Fruit fly (Drosophila melanogaster): ENCODE data around the gene pns.
A peak's percentile ranks its signal among the peaks of the same experiment; 100 is the strongest.

DNA sequence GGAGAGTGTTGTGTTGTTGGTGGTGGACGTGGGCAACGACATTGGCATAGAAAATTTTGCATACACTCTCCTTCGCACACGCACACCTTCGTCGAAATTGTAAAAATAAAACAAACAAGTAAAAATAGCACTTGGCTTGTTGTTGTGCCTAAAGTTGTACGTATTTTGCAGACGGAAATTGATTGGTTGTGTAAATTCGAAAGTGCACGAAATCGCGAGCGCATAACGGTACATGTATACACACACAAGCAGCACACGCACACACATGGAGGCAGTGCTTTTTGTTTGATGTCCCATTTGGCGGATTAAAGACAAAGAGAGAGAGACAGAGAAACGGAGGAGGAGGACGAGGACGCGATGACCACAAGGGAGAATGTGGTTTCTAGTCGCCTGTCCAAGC lies 416 bp downstream of the pns start:
- no peak for TF ChIP-seq tj (GFP tag; optimal IDR thresholded peaks at IDR 0.05)
- no peak for TF ChIP-seq Mnt (GFP tag; optimal IDR thresholded peaks at IDR 0.05)
- no peak for TF ChIP-seq CG33017 (tag; optimal IDR thresholded peaks at IDR 0.05)
- TF ChIP-seq CG12768 (GFP tag; optimal IDR thresholded peaks at IDR 0.05) = no peak
- TF ChIP-seq toe (GFP tag; optimal IDR thresholded peaks at IDR 0.05) = no peak
- no peak for TF ChIP-seq Clk (GFP tag; optimal IDR thresholded peaks at IDR 0.05)
- TF ChIP-seq CG14711 (tag; optimal IDR thresholded peaks at IDR 0.05) = no peak
- TF ChIP-seq ovo (GFP tag; optimal IDR thresholded peaks at IDR 0.05) = peak; percentile 88
- TF ChIP-seq pad (GFP tag; optimal IDR thresholded peaks at IDR 0.05) = no peak
- TF ChIP-seq bab1 (GFP tag; optimal IDR thresholded peaks at IDR 0.05) = no peak
- TF ChIP-seq cnc (optimal IDR thresholded peaks at IDR 0.05) = no peak
- no peak for TF ChIP-seq cic (GFP tag; optimal IDR thresholded peaks at IDR 0.05)
- no peak for TF ChIP-seq Hr96 (GFP tag; optimal IDR thresholded peaks at IDR 0.05)

All from whole organism, adult.